Worm (Caenorhabditis elegans) whole organism, L2 larva: ENCODE results near the gene fox-1.

Experiments used
- egl-27 ChIP-seq: sonication (generic microtip); optimal IDR thresholded peaks from 3 replicates; lab custom pipeline; 2017; ENCODE audit warnings: missing biosample characterization, missing genetic modification reagents, missing genetic modification characterization
- lin-11 ChIP-seq: fragments of 150-350 bp; sonication (generic microtip); optimal IDR thresholded peaks from 2 replicates; lab custom pipeline; 2014; ENCODE audit warnings: missing biosample characterization, missing genetic modification characterization, inconsistent platforms, mixed read lengths
- lin-13 ChIP-seq: fragments of 150-350 bp; optimal IDR thresholded peaks from 2 replicates; lab custom pipeline; 2014; ENCODE audit warnings: missing biosample characterization, missing genetic modification reagents, missing genetic modification characterization
- nhr-11 ChIP-seq: fragments of 150-350 bp; optimal IDR thresholded peaks from 2 replicates; lab custom pipeline; 2014; ENCODE audit warnings: missing biosample characterization, missing genetic modification characterization
- nhr-23 ChIP-seq: fragments of 150-350 bp; optimal IDR thresholded peaks from 2 replicates; lab custom pipeline; 2014; ENCODE audit warnings: missing biosample characterization, missing genetic modification reagents, missing genetic modification characterization
- skn-1 ChIP-seq: sonication (generic microtip); optimal IDR thresholded peaks from 2 replicates; lab custom pipeline; 2017; ENCODE audit warnings: missing biosample characterization, missing genetic modification characterization
- sma-9 ChIP-seq, 2 experiments: fragments of 150-350 bp in 1 of 2; sonication (generic microtip) in 1 of 2; optimal IDR thresholded peaks; 2 replicates each; lab custom pipeline; 2014 to 2016; ENCODE audit warnings: missing genetic modification characterization in 2 of 2, mild to moderate bottlenecking in 1 of 2, missing biosample characterization in 1 of 2, missing compliant biosample characterization in 1 of 2, missing genetic modification reagents in 1 of 2, moderate library complexity in 1 of 2
- unc-39 ChIP-seq: fragments of 150-350 bp; optimal IDR thresholded peaks from 2 replicates; lab custom pipeline; 2014; ENCODE audit warnings: missing biosample characterization, missing genetic modification characterization
- ztf-11 ChIP-seq: sonication (generic microtip); optimal IDR thresholded peaks from 2 replicates; lab custom pipeline; 2017; ENCODE audit warnings: missing biosample characterization, missing genetic modification characterization

ce11 chrX:2493586-2494175 is 34.0 kb upstream of the fox-1 start:
- TF ChIP-seq lin-13 (GFP tag; lab: Kevin White, UChicago), result no peak
- no peak for TF ChIP-seq sma-9 (GFP tag; optimal IDR thresholded peaks at IDR 0.05; lab: Kevin White, UChicago)
- TF ChIP-seq sma-9 (tag; optimal IDR thresholded peaks at IDR 0.05; lab: Kevin White, UChicago), result no peak
- TF ChIP-seq ztf-11, result no peak
- no peak for TF ChIP-seq skn-1 (tag; lab: Kevin White, UChicago)
- no peak for TF ChIP-seq nhr-11 (tag; lab: Kevin White, UChicago)
- no peak for TF ChIP-seq nhr-23
- no peak for TF ChIP-seq egl-27
- TF ChIP-seq lin-11 (tag; lab: Kevin White, UChicago), result no peak
- TF ChIP-seq unc-39 (tag; lab: Kevin White, UChicago), result no peak
